Worm (Caenorhabditis elegans): ENCODE data around the gene T08B6.9.

ce11 chrIV:4890543-4890942 is at the start of gene T08B6.9:
- no peak for TF ChIP-seq mls-2 (tag; optimal IDR thresholded peaks at IDR 0.05)
- TF ChIP-seq nhr-12 (tag; optimal IDR thresholded peaks at IDR 0.05): no peak
- no peak for TF ChIP-seq unc-39 (tag; optimal IDR thresholded peaks at IDR 0.05)
- TF ChIP-seq nhr-237 (tag; optimal IDR thresholded peaks at IDR 0.05): no peak
- TF ChIP-seq ztf-11 (tag; optimal IDR thresholded peaks at IDR 0.05): no peak
- no peak for TF ChIP-seq M03D4.4 (tag; optimal IDR thresholded peaks at IDR 0.05)
- TF ChIP-seq ceh-43 (GFP tag; optimal IDR thresholded peaks at IDR 0.05): no peak
